Fruit fly (Drosophila melanogaster): ENCODE results near the gene CG12279.

DNA sequence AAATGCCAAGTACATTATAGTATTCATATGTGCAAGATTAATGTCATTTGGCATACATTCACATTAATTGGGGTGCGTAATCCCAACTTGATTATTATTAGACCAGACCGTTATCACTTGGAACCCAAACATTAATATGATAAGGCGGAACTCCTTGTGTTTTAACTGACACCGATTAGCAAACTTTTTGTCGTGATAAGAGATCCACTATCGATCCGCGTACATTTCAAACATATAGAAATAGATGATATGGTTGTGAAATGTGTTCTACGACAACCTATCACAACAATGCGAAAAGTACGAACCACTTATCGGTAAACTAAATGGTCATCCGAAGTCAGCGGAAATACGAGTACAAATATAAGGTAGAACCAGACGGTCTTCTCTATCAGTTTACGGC lies 34.4 kb downstream of the CG12279 start, which contains the start of gene Ugt37A2:
- TF ChIP-seq CG17806 (tag; optimal IDR thresholded peaks at IDR 0.05) (no peak), EcR (GFP tag; optimal IDR thresholded peaks at IDR 0.05) (no peak), fd96Ca (GFP tag; IDR thresholded peaks at IDR 0.05) (no peak), CG10348 (GFP tag; IDR thresholded peaks at IDR 0.05) (no peak), CG9948 (tag; optimal IDR thresholded peaks at IDR 0.05) (no peak), Pif1B (GFP tag; optimal IDR thresholded peaks at IDR 0.05) (no peak), CG8301 (tag; optimal IDR thresholded peaks at IDR 0.05) (no peak), gl (tag; optimal IDR thresholded peaks at IDR 0.05) (no peak), Ets98B (GFP tag; IDR thresholded peaks at IDR 0.05) (no peak), CG4496 (GFP tag; IDR thresholded peaks at IDR 0.05) (no peak), CG15710 (tag; optimal IDR thresholded peaks at IDR 0.05) (no peak), CG34367 (tag; optimal IDR thresholded peaks at IDR 0.05) (no peak), rn (GFP tag; IDR thresholded peaks at IDR 0.05) (no peak)

Data from whole organism, pupa.